Fruit fly (Drosophila melanogaster) ovary, adult (tissue): ENCODE results near the gene CG10164.

Source experiments
- CG17801 ChIP-seq: fragments of 200-800 bp; optimal IDR thresholded peaks from 2 replicates; lab custom pipeline; 2019; ENCODE audit warnings: missing biosample characterization, mild to moderate bottlenecking, missing genetic modification characterization, moderate library complexity; ENCODE audit not compliant: partially characterized antibody

CG10164 gene

dm6 chr3R:23522296-23522695, 34.4 kb downstream of the CG10164 start:
- no peak for TF ChIP-seq CG17801

dm6 chr3R:23521483-23521882, 35.3 kb downstream of the CG10164 start, which contains the start of gene CG10177:
CG10177 (minus strand) TSS chr3R:23521583.
- no peak for TF ChIP-seq CG17801

- no peak for TF ChIP-seq CG17801
Measured at dm6 chr3R:23519395-23520101, 37.2 kb downstream of the CG10164 start, which contains the start of gene Irk2. Irk2 (minus strand) TSS chr3R:23519445.

- no peak for TF ChIP-seq CG17801
Measured at dm6 chr3R:23511356-23511755, 45.4 kb downstream of the CG10164 start.

dm6 chr3R:23509408-23509940, 47.3 kb downstream of the CG10164 start:
- TF ChIP-seq CG17801 = no peak

- TF ChIP-seq CG17801 = no peak
Measured at dm6 chr3R:23508304-23508703, 48.4 kb downstream of the CG10164 start.

- no peak for TF ChIP-seq CG17801
Measured at dm6 chr3R:23507376-23507775, 49.4 kb downstream of the CG10164 start, which contains the start of gene CG34289. CG34289 (minus strand) TSS chr3R:23507476.

dm6 chr3R:23504760-23505159, 52.0 kb downstream of the CG10164 start:
- no peak for TF ChIP-seq CG17801
